Worm (Caenorhabditis elegans) whole organism, L1 larva: ENCODE measurements around the gene trxr-1.
A peak's percentile ranks its signal among the peaks of the same experiment; 100 is the strongest.

Experiments used
- C34B4.2 ChIP-seq: sonication (generic microtip); optimal IDR thresholded peaks from 2 replicates; lab custom pipeline; 2017; ENCODE audit warnings: mild to moderate bottlenecking, missing genetic modification characterization, missing compliant biosample characterization
- egl-27 ChIP-seq, 2 experiments: fragments of 150-350 bp in 1 of 2; sonication (generic microtip); optimal IDR thresholded peaks; 3 replicates each; lab custom pipeline; 2017 to 2018; ENCODE audit warnings: missing biosample characterization in 2 of 2, missing genetic modification characterization in 2 of 2, missing genetic modification reagents in 2 of 2
- fkh-10 ChIP-seq: sonication (generic microtip); optimal IDR thresholded peaks from 2 replicates; lab custom pipeline; 2017; ENCODE audit warnings: missing biosample characterization, missing genetic modification reagents, missing genetic modification characterization
- fos-1 ChIP-seq: fragments of 150-350 bp; optimal IDR thresholded peaks from 2 replicates; lab custom pipeline; 2014; ENCODE audit warnings: missing biosample characterization, missing genetic modification characterization
- hpl-2 ChIP-seq: fragments of 150-350 bp; optimal IDR thresholded peaks from 2 replicates; lab custom pipeline; 2014; ENCODE audit warnings: missing biosample characterization, missing genetic modification reagents, missing genetic modification characterization
- lin-39 ChIP-seq: fragments of 150-350 bp; optimal IDR thresholded peaks from 2 replicates; lab custom pipeline; 2014; ENCODE audit warnings: missing biosample characterization, missing genetic modification reagents, missing genetic modification characterization
- nhr-77 ChIP-seq: fragments of 150-350 bp; optimal IDR thresholded peaks from 2 replicates; lab custom pipeline; 2014; ENCODE audit warnings: missing biosample characterization, missing genetic modification characterization
- pag-3 ChIP-seq: sonication (generic microtip); optimal IDR thresholded peaks from 2 replicates; lab custom pipeline; 2017; ENCODE audit warnings: missing genetic modification characterization, mild to moderate bottlenecking, missing compliant biosample characterization, antibody characterized with exemption, borderline replicate concordance; ENCODE audit not compliant: insufficient read depth
- tbx-2 ChIP-seq: sonication (generic microtip); optimal IDR thresholded peaks from 2 replicates; lab custom pipeline; 2016; ENCODE audit warnings: missing genetic modification characterization, missing compliant biosample characterization
- unc-130 ChIP-seq: fragments of 150-350 bp; optimal IDR thresholded peaks from 2 replicates; lab custom pipeline; 2017; ENCODE audit warnings: missing biosample characterization, missing genetic modification characterization, inconsistent platforms
- zag-1 ChIP-seq: fragments of 150-350 bp; optimal IDR thresholded peaks from 2 replicates; lab custom pipeline; 2014; ENCODE audit warnings: missing biosample characterization, missing genetic modification characterization
- ztf-11 ChIP-seq, 2 experiments: sonication (generic microtip); optimal IDR thresholded peaks; 2 replicates each; lab custom pipeline; 2016 to 2017; ENCODE audit warnings: missing genetic modification characterization in 2 of 2, missing biosample characterization in 1 of 2, missing compliant biosample characterization in 1 of 2

DNA sequence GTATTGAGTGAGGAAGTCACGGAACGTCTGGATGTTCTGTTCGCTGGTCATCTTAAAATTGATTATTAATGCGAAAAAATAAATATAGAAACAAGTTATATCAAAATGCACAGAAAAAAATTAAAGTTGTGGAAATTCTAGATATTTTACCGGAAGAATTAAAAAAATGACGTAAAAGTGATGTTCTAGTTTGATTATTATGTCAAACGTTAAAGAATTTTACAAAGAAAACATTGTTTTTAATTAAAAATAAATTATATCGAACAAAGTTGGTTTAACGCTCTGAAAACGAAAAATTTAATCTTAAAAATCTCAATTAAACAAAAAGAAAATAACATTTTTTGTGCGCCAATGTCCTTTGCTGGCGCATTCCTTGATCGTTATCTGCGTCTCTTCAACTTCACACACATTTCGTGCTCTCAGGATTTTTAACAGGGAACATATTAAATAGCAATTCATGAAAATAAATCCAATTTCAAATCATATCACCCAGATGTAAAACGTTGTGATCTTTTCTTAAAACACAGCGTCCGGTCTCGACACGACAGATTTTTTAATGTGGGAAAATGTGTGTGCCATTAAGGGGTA is 32.9 kb downstream of the trxr-1 start, which contains the start of gene tin-9.1:
- TF ChIP-seq lin-39 (tag; lab: Kevin White, UChicago) (peak; percentile 76), fkh-10 (GFP tag; lab: Kevin White, UChicago) (no peak), pag-3 (tag; lab: Kevin White, UChicago) (no peak), unc-130 (tag; lab: Kevin White, UChicago) (peak; percentile 67), tbx-2 (tag; lab: Kevin White, UChicago) (peak; percentile 84), zag-1 (tag; lab: Kevin White, UChicago) (no peak), ztf-11 (tag; optimal IDR thresholded peaks at IDR 0.05; lab: Kevin White, UChicago) (peak in 1 of 2 experiments; percentile 69), egl-27 (tag; optimal IDR thresholded peaks at IDR 0.05; lab: Kevin White, UChicago) (no peak), fos-1 (tag; lab: Kevin White, UChicago) (peak; percentile 68), nhr-77 (tag; lab: Kevin White, UChicago) (peak; percentile 64), C34B4.2 (tag; lab: Kevin White, UChicago) (no peak), hpl-2 (GFP tag; lab: Kevin White, UChicago) (no peak)
